Fruit fly (Drosophila melanogaster): ENCODE data around the gene CG33257.

Gene CG33257

dm6 chr3L:16357187-16357728 is 11.1 kb downstream of the CG33257 start:
- TF ChIP-seq CG17801 (GFP tag; optimal IDR thresholded peaks at IDR 0.05; ENCODE audit: partially characterized antibody): no peak

- no peak for TF ChIP-seq CG17801 (GFP tag; optimal IDR thresholded peaks at IDR 0.05; ENCODE audit: partially characterized antibody)
Measured at dm6 chr3L:16357860-16358259, 11.7 kb downstream of the CG33257 start.

dm6 chr3L:16359219-16359748 is 13.2 kb downstream of the CG33257 start, which contains the start of gene ringer:
ringer (minus strand) TSS chr3L:16359428.
- TF ChIP-seq CG17801 (GFP tag; optimal IDR thresholded peaks at IDR 0.05; ENCODE audit: partially characterized antibody): no peak

dm6 chr3L:16359795-16360194 is 13.7 kb downstream of the CG33257 start:
- TF ChIP-seq CG17801 (GFP tag; optimal IDR thresholded peaks at IDR 0.05; ENCODE audit: partially characterized antibody): no peak

- no peak for TF ChIP-seq CG17801 (GFP tag; optimal IDR thresholded peaks at IDR 0.05; ENCODE audit: partially characterized antibody)
Measured at dm6 chr3L:16361200-16361815, 15.2 kb downstream of the CG33257 start.

dm6 chr3L:16362119-16362653 is 16.1 kb downstream of the CG33257 start, which contains the start of gene Cpr72Ea:
Cpr72Ea (plus strand) TSS chr3L:16362603.
- no peak for TF ChIP-seq CG17801 (GFP tag; optimal IDR thresholded peaks at IDR 0.05; ENCODE audit: partially characterized antibody)

dm6 chr3L:16364182-16364581 is 18.1 kb downstream of the CG33257 start:
- TF ChIP-seq CG17801 (GFP tag; optimal IDR thresholded peaks at IDR 0.05; ENCODE audit: partially characterized antibody): no peak

dm6 chr3L:16364599-16364998 is 18.5 kb downstream of the CG33257 start, which contains the start of gene Cpr72Eb:
Cpr72Eb (plus strand) TSS chr3L:16364899.
- TF ChIP-seq CG17801 (GFP tag; optimal IDR thresholded peaks at IDR 0.05; ENCODE audit: partially characterized antibody): no peak

dm6 chr3L:16367240-16367639 is 21.1 kb downstream of the CG33257 start, which contains the start of gene Cpr72Ec:
Cpr72Ec (minus strand) TSS chr3L:16367340.
- TF ChIP-seq CG17801 (GFP tag; optimal IDR thresholded peaks at IDR 0.05; ENCODE audit: partially characterized antibody): no peak

- TF ChIP-seq CG17801 (GFP tag; optimal IDR thresholded peaks at IDR 0.05; ENCODE audit: partially characterized antibody): no peak
Measured at dm6 chr3L:16368199-16368598, 22.1 kb downstream of the CG33257 start, which contains the start of gene CG4842. CG4842 (plus strand) TSS chr3L:16368389.

- no peak for TF ChIP-seq CG17801 (GFP tag; optimal IDR thresholded peaks at IDR 0.05; ENCODE audit: partially characterized antibody)
Measured at dm6 chr3L:16369526-16369925, 23.4 kb downstream of the CG33257 start, which contains the start of gene CG18814. CG18814 (plus strand) TSS chr3L:16369826.

dm6 chr3L:16377768-16378764 is 31.9 kb downstream of the CG33257 start, which contains the start of gene roq:
roq (minus strand) TSS chr3L:16378566.
- TF ChIP-seq CG17801 (GFP tag; optimal IDR thresholded peaks at IDR 0.05; ENCODE audit: partially characterized antibody): peak; percentile 21

dm6 chr3L:16380770-16381169 is 34.6 kb downstream of the CG33257 start:
- TF ChIP-seq CG17801 (GFP tag; optimal IDR thresholded peaks at IDR 0.05; ENCODE audit: partially characterized antibody): peak; percentile 74

- no peak for TF ChIP-seq CG17801 (GFP tag; optimal IDR thresholded peaks at IDR 0.05; ENCODE audit: partially characterized antibody)
Measured at dm6 chr3L:16381184-16381797, 35.2 kb downstream of the CG33257 start, which contains the start of gene Agpat4. Agpat4 (minus strand) TSS chr3L:16381570.

Measured in ovary, adult (tissue).